Worm (Caenorhabditis elegans) whole organism, young adult: Measurements from ENCODE around the gene toh-1.

Experiments used
- B0336.3 ChIP-seq: fragments of 200-800 bp; sonication (Bioruptor generic); IDR thresholded peaks from 2 replicates; pipeline ENCODE4 v1.3.6; 2022; ENCODE audit warnings: missing genetic modification characterization, missing compliant biosample characterization
- F22D6.2 ChIP-seq: sonication (generic microtip); optimal IDR thresholded peaks from 2 replicates; lab custom pipeline; 2016; ENCODE audit warnings: mild to moderate bottlenecking, missing genetic modification characterization, missing compliant biosample characterization
- F33H1.4 ChIP-seq: fragments of 200-800 bp; sonication (Bioruptor generic); IDR thresholded peaks from 2 replicates; pipeline ENCODE4 v1.3.6; 2022; ENCODE audit warnings: missing genetic modification reagents, missing genetic modification characterization, missing compliant biosample characterization
- F37B4.10 ChIP-seq: fragments of 200-800 bp; sonication (Bioruptor generic); IDR thresholded peaks from 2 replicates; pipeline ENCODE4 v1.3.6; 2022; ENCODE audit warnings: missing genetic modification characterization, missing compliant biosample characterization
- F49E8.2 ChIP-seq: sonication (generic microtip); optimal IDR thresholded peaks from 3 replicates; lab custom pipeline; 2017; ENCODE audit warnings: missing genetic modification characterization, mild to moderate bottlenecking, missing compliant biosample characterization, antibody characterized with exemption, moderate library complexity; ENCODE audit not compliant: insufficient read depth
- F52B5.7 ChIP-seq: sonication (generic microtip); optimal IDR thresholded peaks from 2 replicates; lab custom pipeline; 2016; ENCODE audit warnings: mild to moderate bottlenecking, missing genetic modification characterization, missing compliant biosample characterization
- F57A8.1 ChIP-seq: fragments of 200-800 bp; sonication (Bioruptor generic); optimal IDR thresholded peaks from 2 replicates; lab custom pipeline; 2018; ENCODE audit warnings: mild to moderate bottlenecking, missing genetic modification characterization, moderate library complexity, missing compliant biosample characterization
- K12H6.12 ChIP-seq: fragments of 200-800 bp; sonication (Bioruptor generic); optimal IDR thresholded peaks from 2 replicates; lab custom pipeline; 2018; ENCODE audit warnings: mild to moderate bottlenecking, missing genetic modification characterization, missing compliant biosample characterization
- T26A5.8 ChIP-seq: sonication (generic microtip); optimal IDR thresholded peaks from 2 replicates; lab custom pipeline; 2016; ENCODE audit warnings: missing genetic modification characterization, missing compliant biosample characterization
- Y53G8AR.9 ChIP-seq: fragments of 200-800 bp; sonication (Bioruptor generic); conservative IDR thresholded peaks from 2 replicates; pipeline ENCODE4 v1.3.6; 2022; ENCODE audit warnings: missing genetic modification reagents, missing genetic modification characterization, missing compliant biosample characterization
- Y67H2A.10 ChIP-seq: fragments of 200-800 bp; sonication (Bioruptor generic); conservative IDR thresholded peaks from 2 replicates; pipeline ENCODE4 v1.3.6; 2022; ENCODE audit warnings: missing genetic modification reagents, missing genetic modification characterization, missing compliant biosample characterization
- Y79H2A.3 ChIP-seq: fragments of 200-800 bp; sonication (Bioruptor generic); conservative IDR thresholded peaks from 2 replicates; pipeline ENCODE4 v1.3.6; 2022; ENCODE audit warnings: missing genetic modification reagents, missing genetic modification characterization, missing compliant biosample characterization
- Y95B8A.8 ChIP-seq: fragments of 200-800 bp; sonication (Bioruptor generic); IDR thresholded peaks from 2 replicates; pipeline ENCODE4 v1.3.6; 2022; ENCODE audit warnings: missing genetic modification reagents, missing genetic modification characterization, missing compliant biosample characterization
- ZK185.1 ChIP-seq: sonication (generic microtip); optimal IDR thresholded peaks from 2 replicates; lab custom pipeline; 2016; ENCODE audit warnings: mild to moderate bottlenecking, missing genetic modification characterization, missing compliant biosample characterization; ENCODE audit not compliant: poor library complexity, severe bottlenecking
- ama-1 ChIP-seq, 3 experiments: fragments of 150-350 bp in 1 of 3; sonication (generic microtip) in 2 of 3; optimal IDR thresholded peaks; 2 replicates each; lab custom pipeline; 2014 to 2018; ENCODE audit warnings: missing biosample characterization in 2 of 3, missing genetic modification characterization in 2 of 3, missing genetic modification reagents in 2 of 3
- bed-1 ChIP-seq: fragments of 200-800 bp; sonication (Bioruptor generic); IDR thresholded peaks from 2 replicates; pipeline ENCODE4 v1.3.6; 2022; ENCODE audit warnings: missing genetic modification reagents, missing genetic modification characterization, missing compliant biosample characterization
- cebp-2 ChIP-seq: fragments of 200-800 bp; sonication (Bioruptor generic); IDR thresholded peaks from 2 replicates; pipeline ENCODE4 v1.3.6; 2022; ENCODE audit warnings: missing genetic modification characterization, missing compliant biosample characterization
- ceh-100 ChIP-seq: fragments of 200-800 bp; sonication (Bioruptor generic); IDR thresholded peaks from 2 replicates; pipeline ENCODE4 v1.3.6; 2022; ENCODE audit warnings: missing genetic modification reagents, missing genetic modification characterization, missing compliant biosample characterization
- ceh-40 ChIP-seq: fragments of 200-800 bp; sonication (Bioruptor generic); IDR thresholded peaks from 2 replicates; pipeline ENCODE4 v1.3.6; 2022; ENCODE audit warnings: missing genetic modification characterization, missing compliant biosample characterization
- ceh-58 ChIP-seq: fragments of 200-800 bp; sonication (Bioruptor generic); IDR thresholded peaks from 2 replicates; pipeline ENCODE4 v1.3.6; 2022; ENCODE audit warnings: missing genetic modification characterization, missing compliant biosample characterization
- dpl-1 ChIP-seq: fragments of 150-350 bp; optimal IDR thresholded peaks from 2 replicates; lab custom pipeline; 2014; ENCODE audit warnings: missing biosample characterization, missing genetic modification reagents, missing genetic modification characterization
- efl-1 ChIP-seq: fragments of 150-350 bp; optimal IDR thresholded peaks from 2 replicates; lab custom pipeline; 2014; ENCODE audit warnings: missing biosample characterization, missing genetic modification reagents, missing genetic modification characterization
- egl-44 ChIP-seq: fragments of 200-800 bp; sonication (Bioruptor generic); IDR thresholded peaks from 2 replicates; pipeline ENCODE4 v1.3.6; 2022; ENCODE audit warnings: missing genetic modification reagents, missing genetic modification characterization, missing compliant biosample characterization
- gei-17 ChIP-seq: fragments of 200-800 bp; sonication (Bioruptor generic); optimal IDR thresholded peaks from 2 replicates; lab custom pipeline; 2018; ENCODE audit warnings: mild to moderate bottlenecking, missing genetic modification characterization, missing compliant biosample characterization
- hlh-12 ChIP-seq: sonication (generic microtip); optimal IDR thresholded peaks from 2 replicates; lab custom pipeline; 2016; ENCODE audit warnings: missing genetic modification characterization, missing compliant biosample characterization
- hmg-1.2 ChIP-seq: fragments of 200-800 bp; sonication (Bioruptor generic); IDR thresholded peaks from 2 replicates; pipeline ENCODE4 v1.3.6; 2022; ENCODE audit warnings: missing genetic modification reagents, missing genetic modification characterization, missing compliant biosample characterization
- hmg-20 ChIP-seq: fragments of 200-800 bp; sonication (Bioruptor generic); IDR thresholded peaks from 2 replicates; pipeline ENCODE4 v1.3.6; 2022; ENCODE audit warnings: missing genetic modification reagents, missing genetic modification characterization, missing compliant biosample characterization
- lin-35 ChIP-seq, 3 experiments: fragments of 150-350 bp in 2 of 3; sonication (generic microtip) in 1 of 3; optimal IDR thresholded peaks; 2 replicates each; lab custom pipeline; 2014 to 2018; ENCODE audit warnings: missing biosample characterization in 3 of 3, missing genetic modification characterization in 3 of 3, missing genetic modification reagents in 3 of 3
- lin-40 ChIP-seq: sonication (generic microtip); optimal IDR thresholded peaks from 2 replicates; lab custom pipeline; 2016; ENCODE audit warnings: missing genetic modification characterization, mild to moderate bottlenecking, missing compliant biosample characterization, missing genotype, missing genetic modification reagents
- madf-8 ChIP-seq: fragments of 200-800 bp; sonication (Bioruptor generic); conservative IDR thresholded peaks from 2 replicates; pipeline ENCODE4 v1.3.6; 2022; ENCODE audit warnings: missing genetic modification reagents, missing genetic modification characterization, missing compliant biosample characterization
- mcd-1 ChIP-seq: fragments of 200-800 bp; sonication (Bioruptor generic); IDR thresholded peaks from 2 replicates; pipeline ENCODE4 v1.3.6; 2022; ENCODE audit warnings: missing genetic modification reagents, missing genetic modification characterization, missing compliant biosample characterization
- mes-4 ChIP-seq: sonication (generic microtip); optimal IDR thresholded peaks from 2 replicates; lab custom pipeline; 2016; ENCODE audit warnings: missing genotype, missing genetic modification characterization, missing compliant biosample characterization
- mxl-1 ChIP-seq: sonication (generic microtip); optimal IDR thresholded peaks from 2 replicates; lab custom pipeline; 2016; ENCODE audit warnings: missing genetic modification characterization, missing compliant biosample characterization
- nfya-2 ChIP-seq: fragments of 200-800 bp; sonication (Bioruptor generic); IDR thresholded peaks from 2 replicates; pipeline ENCODE4 v1.3.6; 2022; ENCODE audit warnings: missing genetic modification reagents, missing genetic modification characterization, missing compliant biosample characterization
- nfyb-1 ChIP-seq: fragments of 200-800 bp; sonication (Bioruptor generic); IDR thresholded peaks from 2 replicates; pipeline ENCODE4 v1.3.6; 2022; ENCODE audit warnings: missing genetic modification reagents, missing genetic modification characterization, missing compliant biosample characterization
- nhr-27 ChIP-seq: fragments of 200-800 bp; sonication (Bioruptor generic); optimal IDR thresholded peaks from 2 replicates; lab custom pipeline; 2018; ENCODE audit warnings: mild to moderate bottlenecking, missing genetic modification characterization, moderate library complexity, missing compliant biosample characterization
- nhr-80 ChIP-seq: sonication (generic microtip); optimal IDR thresholded peaks from 2 replicates; lab custom pipeline; 2016; ENCODE audit warnings: missing genetic modification characterization, missing compliant biosample characterization
- pbrm-1 ChIP-seq: fragments of 200-800 bp; sonication (Bioruptor generic); IDR thresholded peaks from 2 replicates; pipeline ENCODE4 v1.3.6; 2022; ENCODE audit warnings: missing genetic modification reagents, missing genetic modification characterization, missing compliant biosample characterization
- pha-4 ChIP-seq: fragments of 150-350 bp; sonication (generic microtip); optimal IDR thresholded peaks from 2 replicates; lab custom pipeline; 2014; ENCODE audit warnings: missing biosample characterization, missing genetic modification reagents, missing genetic modification characterization
- repo-1 ChIP-seq: sonication (generic microtip); optimal IDR thresholded peaks from 2 replicates; lab custom pipeline; 2017; ENCODE audit warnings: mild to moderate bottlenecking, missing genetic modification characterization, missing compliant biosample characterization
- sdz-38 ChIP-seq: sonication (generic microtip); optimal IDR thresholded peaks from 2 replicates; lab custom pipeline; 2016; ENCODE audit warnings: missing genotype, missing genetic modification characterization, missing compliant biosample characterization
- sea-2 ChIP-seq: fragments of 200-800 bp; sonication (Bioruptor generic); IDR thresholded peaks from 2 replicates; pipeline ENCODE4 v1.3.6; 2022; ENCODE audit warnings: missing genetic modification characterization, missing compliant biosample characterization
- snpc-1.1 ChIP-seq: sonication (generic microtip); optimal IDR thresholded peaks from 2 replicates; lab custom pipeline; 2017; ENCODE audit warnings: missing genetic modification characterization, mild to moderate bottlenecking, missing compliant biosample characterization, antibody characterized with exemption, moderate library complexity, missing genotype, missing genetic modification reagents; ENCODE audit not compliant: insufficient read depth
- sptf-2 ChIP-seq: fragments of 200-800 bp; sonication (Bioruptor generic); optimal IDR thresholded peaks from 2 replicates; lab custom pipeline; 2018; ENCODE audit warnings: mild to moderate bottlenecking, missing genetic modification characterization, missing compliant biosample characterization
- unc-62 ChIP-seq: fragments of 150-350 bp; optimal IDR thresholded peaks from 2 replicates; lab custom pipeline; 2014; ENCODE audit warnings: missing biosample characterization, missing genetic modification reagents, missing genetic modification characterization
- xnd-1 ChIP-seq: sonication (generic microtip); optimal IDR thresholded peaks from 2 replicates; lab custom pipeline; 2016; ENCODE audit warnings: missing genotype, missing genetic modification reagents, missing genetic modification characterization, missing compliant biosample characterization
- ztf-22 ChIP-seq: fragments of 200-800 bp; sonication (Bioruptor generic); optimal IDR thresholded peaks from 2 replicates; lab custom pipeline; 2018; ENCODE audit warnings: mild to moderate bottlenecking, missing genetic modification characterization, moderate library complexity, missing compliant biosample characterization
- ztf-25 ChIP-seq: fragments of 200-800 bp; sonication (Bioruptor generic); IDR thresholded peaks from 2 replicates; pipeline ENCODE4 v1.3.6; 2022; ENCODE audit warnings: missing genetic modification reagents, missing genetic modification characterization, missing compliant biosample characterization

The toh-1 gene

DNA sequence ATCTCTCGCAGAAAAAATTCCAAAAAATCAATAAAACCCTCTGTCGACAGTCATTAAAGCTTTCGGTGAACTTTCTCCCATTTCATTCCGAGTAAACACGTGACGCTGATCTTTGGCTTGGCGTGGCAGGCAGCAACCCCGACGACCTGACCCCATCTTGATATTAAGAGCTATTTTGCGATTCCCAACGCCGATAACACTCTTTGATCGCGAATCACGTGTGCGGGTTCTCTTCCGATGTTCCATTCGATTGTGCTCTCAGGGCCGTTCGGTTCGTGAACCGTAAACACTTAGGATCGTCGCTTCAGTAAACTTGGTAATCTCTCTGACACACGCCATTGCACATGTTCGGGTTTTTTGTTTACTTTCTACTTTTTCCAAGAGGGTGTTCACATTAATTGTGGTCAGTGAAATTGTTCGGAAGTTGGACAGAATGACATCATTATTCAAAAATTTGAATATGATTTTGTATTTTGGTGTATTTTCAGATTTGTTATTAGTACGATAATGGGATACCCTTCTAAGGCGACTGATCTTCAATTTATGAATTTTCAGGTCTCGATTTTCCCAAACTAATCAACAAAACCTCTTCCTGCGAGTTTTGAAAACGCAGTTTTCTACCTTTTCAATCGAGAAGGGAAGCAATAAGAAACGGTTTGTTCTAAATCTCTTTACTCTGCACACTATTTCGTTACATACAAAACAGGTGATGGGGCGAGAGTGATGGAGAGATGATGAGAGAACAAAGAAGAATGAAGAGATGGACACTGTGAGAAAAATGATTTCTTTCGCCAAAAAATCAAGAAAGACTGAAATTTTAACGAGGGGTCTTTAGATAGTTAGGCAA is 11.4 kb downstream of the toh-1 start (continued):
- no peak for TF ChIP-seq snpc-1.1
- TF ChIP-seq xnd-1, result no peak
- no peak for TF ChIP-seq sea-2 (GFP tag; lab: Robert Waterston, UW)
- no peak for TF ChIP-seq F33H1.4 (GFP tag; lab: Robert Waterston, UW)
- no peak for TF ChIP-seq F52B5.7 (tag; lab: Kevin White, UChicago)
- TF ChIP-seq ama-1 (optimal IDR thresholded peaks at IDR 0.05; lab: Kevin White, UChicago), result no peak
- TF ChIP-seq ama-1 (GFP tag; optimal IDR thresholded peaks at IDR 0.05; lab: Kevin White, UChicago), result no peak
- TF ChIP-seq pha-4 (tag; lab: Kevin White, UChicago), result peak; percentile 35
- TF ChIP-seq dpl-1, result no peak
- no peak for TF ChIP-seq F22D6.2 (tag; lab: Kevin White, UChicago)
- 0 out of 2 replicates have a peak, but pooled peaks have one; percentile 18 for TF ChIP-seq Y53G8AR.9 (GFP tag; lab: Robert Waterston, UW)
- TF ChIP-seq egl-44 (GFP tag; lab: Robert Waterston, UW), result no peak
- TF ChIP-seq nfya-2 (GFP tag; lab: Robert Waterston, UW), result no peak
- no peak for TF ChIP-seq pbrm-1
- TF ChIP-seq madf-8 (GFP tag; lab: Robert Waterston, UW), result no peak
- TF ChIP-seq ztf-22, result no peak
- 0 out of 2 replicates have a peak, but pooled peaks have one; percentile 12 for TF ChIP-seq mcd-1 (GFP tag; lab: Robert Waterston, UW)
- TF ChIP-seq nhr-80 (tag; lab: Kevin White, UChicago), result no peak
- no peak for TF ChIP-seq ZK185.1 (tag; lab: Kevin White, UChicago)
- peak in 1 of 3 experiments; percentile 23 for TF ChIP-seq lin-35 (GFP tag; optimal IDR thresholded peaks at IDR 0.05; lab: Kevin White, UChicago)
- TF ChIP-seq F57A8.1 (GFP tag; lab: Kevin White, UChicago), result no peak
- TF ChIP-seq T26A5.8 (tag; lab: Kevin White, UChicago), result no peak
- TF ChIP-seq B0336.3, result no peak
- peak; percentile 68; the same call in 1 of the 2 replicates for TF ChIP-seq nfyb-1 (GFP tag; lab: Robert Waterston, UW)
- TF ChIP-seq F37B4.10, result no peak
- TF ChIP-seq sptf-2 (GFP tag; lab: Kevin White, UChicago), result no peak
- no peak for TF ChIP-seq Y79H2A.3 (GFP tag; lab: Robert Waterston, UW)
- TF ChIP-seq ceh-58 (GFP tag; lab: Robert Waterston, UW), result no peak
- TF ChIP-seq F49E8.2 (tag; lab: Kevin White, UChicago), result no peak
- no peak for TF ChIP-seq sdz-38
- no peak for TF ChIP-seq mxl-1 (tag; lab: Kevin White, UChicago)
- no peak for TF ChIP-seq bed-1 (GFP tag; lab: Robert Waterston, UW)
- no peak for TF ChIP-seq Y95B8A.8 (GFP tag; lab: Robert Waterston, UW)
- TF ChIP-seq efl-1 (GFP tag; lab: Kevin White, UChicago), result no peak
- TF ChIP-seq unc-62, result no peak
- TF ChIP-seq hmg-1.2 (GFP tag; lab: Robert Waterston, UW), result peak; percentile 67
- TF ChIP-seq cebp-2 (GFP tag; lab: Robert Waterston, UW), result no peak
- no peak for TF ChIP-seq hmg-20
- TF ChIP-seq ceh-100 (GFP tag; lab: Robert Waterston, UW), result no peak
- TF ChIP-seq hlh-12 (tag; lab: Kevin White, UChicago), result no peak
- TF ChIP-seq lin-40 (tag; lab: Kevin White, UChicago), result no peak
- no peak for TF ChIP-seq ceh-40 (GFP tag; lab: Robert Waterston, UW)
- no peak for TF ChIP-seq nhr-27
- TF ChIP-seq repo-1 (tag; lab: Kevin White, UChicago), result no peak
- TF ChIP-seq mes-4 (tag; lab: Kevin White, UChicago), result no peak
- TF ChIP-seq gei-17, result no peak
- no peak for TF ChIP-seq ztf-25 (GFP tag; lab: Robert Waterston, UW)
- no peak for TF ChIP-seq Y67H2A.10
- peak; percentile 32 for TF ChIP-seq K12H6.12 (tag; lab: Kevin White, UChicago)
